Fruit fly (Drosophila melanogaster) whole organism, wandering third instar larva: Measurements from ENCODE around the gene CG17154.

ENCODE experiments used
- Abd-B ChIP-seq: fragments of >200 bp; optimal IDR thresholded peaks from 2 replicates; lab custom pipeline; 2017; ENCODE audit warnings: missing biosample characterization, missing genetic modification characterization
- CG32264 ChIP-seq: fragments of 200-800 bp; sonication (Bioruptor generic); optimal IDR thresholded peaks from 2 replicates; lab custom pipeline; 2016; ENCODE audit warnings: missing biosample characterization, missing genetic modification characterization
- CG9705 ChIP-seq: fragments of 200-800 bp; sonication (Bioruptor generic); optimal IDR thresholded peaks from 2 replicates; lab custom pipeline; 2018; ENCODE audit warnings: missing biosample characterization, mild to moderate bottlenecking, missing genetic modification characterization
- CrebA ChIP-seq: fragments of 200-800 bp; sonication (Bioruptor generic); optimal IDR thresholded peaks from 2 replicates; lab custom pipeline; 2016; ENCODE audit warnings: missing biosample characterization, mild to moderate bottlenecking, missing genetic modification characterization, borderline replicate concordance
- Dfd ChIP-seq: fragments of >200 bp; optimal IDR thresholded peaks from 2 replicates; lab custom pipeline; 2017; ENCODE audit warnings: missing biosample characterization, missing genetic modification characterization
- Dif ChIP-seq: fragments of 200-275, 200-300 bp; sonication (Bioruptor generic); optimal IDR thresholded peaks from 2 replicates; lab custom pipeline; 2018; ENCODE audit warnings: missing biosample characterization, missing genetic modification characterization; ENCODE audit not compliant: partially characterized antibody
- GATAd ChIP-seq: sonication (Bioruptor generic); optimal IDR thresholded peaks from 2 replicates; lab custom pipeline; 2016; ENCODE audit warnings: missing biosample characterization, missing genetic modification characterization
- HLH106 ChIP-seq: fragments of 200-800 bp; optimal IDR thresholded peaks from 3 replicates; lab custom pipeline; 2019; ENCODE audit warnings: missing biosample characterization, mild to moderate bottlenecking, missing genetic modification characterization, moderate library complexity
- Hnf4 ChIP-seq: fragments of 200-800 bp; sonication (Bioruptor generic); optimal IDR thresholded peaks from 2 replicates; lab custom pipeline; 2016; ENCODE audit warnings: missing biosample characterization, mild to moderate bottlenecking, missing genetic modification characterization
- Hr78 ChIP-seq: fragments of >200 bp; optimal IDR thresholded peaks from 2 replicates; lab custom pipeline; 2017; ENCODE audit warnings: missing biosample characterization, missing genetic modification characterization
- Hr83 ChIP-seq: fragments of 200-300 bp; sonication (Bioruptor generic); optimal IDR thresholded peaks from 2 replicates; lab custom pipeline; 2016; ENCODE audit warnings: missing biosample characterization, mild to moderate bottlenecking, missing genetic modification characterization, moderate library complexity; ENCODE audit not compliant: poor library complexity, severe bottlenecking
- Jra ChIP-seq: sonication (Bioruptor generic); optimal IDR thresholded peaks from 2 replicates; lab custom pipeline; 2016; ENCODE audit warnings: missing biosample characterization, missing genetic modification characterization
- Mio ChIP-seq: sonication (Bioruptor generic); optimal IDR thresholded peaks from 2 replicates; lab custom pipeline; 2016; ENCODE audit warnings: missing biosample characterization, missing genetic modification characterization
- Myc ChIP-seq: fragments of >200 bp; optimal IDR thresholded peaks from 2 replicates; lab custom pipeline; 2017
- N ChIP-seq: fragments of >200 bp; optimal IDR thresholded peaks from 2 replicates; lab custom pipeline; 2018; ENCODE audit warnings: missing biosample characterization, missing external identifiers, missing genetic modification characterization
- OdsH ChIP-seq: fragments of 200-800 bp; sonication (Bioruptor generic); optimal IDR thresholded peaks from 2 replicates; lab custom pipeline; 2016; ENCODE audit warnings: missing biosample characterization, mild to moderate bottlenecking, missing genetic modification characterization
- Rel ChIP-seq, 2 experiments: fragments of 200-800 bp; sonication (Bioruptor generic) in 1 of 2; optimal IDR thresholded peaks; 2 replicates in 1 of 2; 3 replicates in 1 of 2; lab custom pipeline; 2016 to 2019; ENCODE audit warnings: mild to moderate bottlenecking in 2 of 2, missing biosample characterization in 2 of 2, missing genetic modification characterization in 2 of 2, moderate library complexity in 1 of 2
- Sp1 ChIP-seq: fragments of 200-800 bp; sonication (Bioruptor generic); optimal IDR thresholded peaks from 3 replicates; lab custom pipeline; 2019; ENCODE audit warnings: missing biosample characterization, mild to moderate bottlenecking, missing genetic modification characterization, moderate library complexity
- Vsx2 ChIP-seq: fragments of 200-300, 225-300 bp; sonication (Bioruptor generic); optimal IDR thresholded peaks from 2 replicates; lab custom pipeline; 2018; ENCODE audit warnings: missing biosample characterization, missing genetic modification characterization; ENCODE audit not compliant: partially characterized antibody
- br ChIP-seq: fragments of 200-800 bp; sonication (Bioruptor generic); optimal IDR thresholded peaks from 2 replicates; lab custom pipeline; 2016; ENCODE audit warnings: missing biosample characterization, missing genetic modification characterization
- brk ChIP-seq: fragments of 200-800 bp; sonication (Bioruptor generic); optimal IDR thresholded peaks from 2 replicates; lab custom pipeline; 2016; ENCODE audit warnings: missing biosample characterization, mild to moderate bottlenecking, missing genetic modification characterization
- dl ChIP-seq, 2 experiments: fragments of 175-275, 200-275 bp in 1 of 2; fragments of 200-275 bp in 1 of 2; sonication (Bioruptor generic); optimal IDR thresholded peaks; lab custom pipeline; 2018; ENCODE audit warnings: mild to moderate bottlenecking in 2 of 2, missing biosample characterization in 2 of 2, missing genetic modification characterization in 2 of 2, moderate library complexity in 2 of 2; ENCODE audit not compliant: partially characterized antibody in 2 of 2, insufficient read depth in 1 of 2
- dmrt93B ChIP-seq: fragments of 200-800 bp; sonication (Bioruptor generic); optimal IDR thresholded peaks from 2 replicates; lab custom pipeline; 2018; ENCODE audit warnings: missing biosample characterization, mild to moderate bottlenecking, missing genetic modification characterization
- dsf ChIP-seq: sonication (Bioruptor generic); optimal IDR thresholded peaks from 2 replicates; lab custom pipeline; 2016; ENCODE audit warnings: missing biosample characterization, missing genetic modification characterization, borderline replicate concordance
- ey ChIP-seq: fragments of 200-800 bp; sonication (Bioruptor generic); optimal IDR thresholded peaks from 2 replicates; lab custom pipeline; 2016; ENCODE audit warnings: missing biosample characterization, missing genetic modification characterization
- foxo ChIP-seq, 2 experiments: fragments of 200-800 bp; sonication (Bioruptor generic); optimal IDR thresholded peaks; 2 replicates in 1 of 2; 3 replicates in 1 of 2; lab custom pipeline; 2016 to 2017; ENCODE audit warnings: missing biosample characterization in 2 of 2, missing genetic modification characterization in 2 of 2
- fru ChIP-seq: fragments of 200-800 bp; sonication (Bioruptor generic); optimal IDR thresholded peaks from 3 replicates; lab custom pipeline; 2016; ENCODE audit warnings: missing biosample characterization, mild to moderate bottlenecking, missing genetic modification characterization
- h ChIP-seq: fragments of 200-800 bp; sonication (Bioruptor generic); optimal IDR thresholded peaks from 3 replicates; lab custom pipeline; 2016; ENCODE audit warnings: missing biosample characterization, mild to moderate bottlenecking, missing genetic modification characterization
- jim ChIP-seq: fragments of 175-275, 200-325 bp; sonication (Bioruptor generic); optimal IDR thresholded peaks from 2 replicates; lab custom pipeline; 2016; ENCODE audit warnings: missing biosample characterization, mild to moderate bottlenecking, missing genetic modification characterization
- lola ChIP-seq: fragments of >200 bp; optimal IDR thresholded peaks from 2 replicates; lab custom pipeline; 2017; ENCODE audit warnings: missing biosample characterization, missing genetic modification characterization
- pan ChIP-seq: fragments of >200 bp; optimal IDR thresholded peaks from 2 replicates; lab custom pipeline; 2017
- psq ChIP-seq: fragments of 200-800 bp; sonication (Bioruptor generic); optimal IDR thresholded peaks from 3 replicates; lab custom pipeline; 2017; ENCODE audit warnings: missing biosample characterization, mild to moderate bottlenecking, missing genetic modification characterization, moderate library complexity
- rgr ChIP-seq: fragments of 200-800 bp; sonication (Bioruptor generic); optimal IDR thresholded peaks from 3 replicates; lab custom pipeline; 2016; ENCODE audit warnings: missing biosample characterization, mild to moderate bottlenecking, missing genetic modification characterization
- sage ChIP-seq: fragments of 200-800 bp; sonication (Bioruptor generic); optimal IDR thresholded peaks from 2 replicates; lab custom pipeline; 2016; ENCODE audit warnings: missing biosample characterization, mild to moderate bottlenecking, missing genetic modification characterization
- sv ChIP-seq: fragments of 200-800 bp; sonication (Bioruptor generic); optimal IDR thresholded peaks from 3 replicates; lab custom pipeline; 2016; ENCODE audit warnings: missing biosample characterization, missing genetic modification characterization
- tai ChIP-seq: sonication (Bioruptor generic); optimal IDR thresholded peaks from 2 replicates; lab custom pipeline; 2016; ENCODE audit warnings: missing biosample characterization, missing genetic modification characterization
- usp ChIP-seq: fragments of >200 bp; optimal IDR thresholded peaks from 2 replicates; lab custom pipeline; 2017; ENCODE audit warnings: missing biosample characterization, missing genetic modification characterization
- woc ChIP-seq: sonication (Bioruptor generic); optimal IDR thresholded peaks from 2 replicates; lab custom pipeline; 2016; ENCODE audit warnings: missing biosample characterization, mild to moderate bottlenecking, missing genetic modification characterization

The CG17154 gene

DNA sequence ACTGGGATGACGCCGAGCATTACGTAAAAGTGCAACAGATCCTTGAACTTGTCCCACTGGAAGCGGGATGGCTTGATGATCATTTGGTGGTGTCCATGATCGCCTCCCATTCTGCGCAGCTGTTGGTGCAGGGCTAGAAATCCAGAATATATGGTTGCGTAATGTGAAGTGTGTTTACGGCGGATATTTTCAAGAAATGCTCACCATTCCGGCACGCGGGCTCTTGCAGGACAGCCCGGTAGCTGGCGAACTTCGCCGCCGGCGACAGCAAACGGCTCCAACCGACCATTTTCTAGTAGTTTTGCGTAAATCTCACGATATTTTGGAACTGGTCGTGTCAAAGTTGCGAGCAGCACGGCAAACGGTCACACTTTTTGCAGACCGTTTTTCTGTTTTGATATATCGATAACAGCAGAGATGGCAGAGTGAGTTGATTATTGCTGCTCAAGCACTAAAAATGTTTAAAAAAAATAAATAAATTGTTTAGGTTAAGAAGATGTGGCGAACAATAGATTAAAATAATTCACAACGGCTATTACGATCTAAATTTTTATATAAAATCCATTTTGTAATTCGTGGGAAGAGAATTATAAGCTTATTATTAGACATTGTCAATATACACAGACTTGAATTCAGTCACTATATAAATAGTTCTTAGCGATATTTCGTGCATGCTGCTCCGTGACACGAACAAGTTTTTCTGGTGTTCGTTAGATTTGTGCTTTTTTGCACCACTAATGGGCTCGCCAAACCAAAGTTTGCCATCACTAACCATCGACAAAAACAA, 49.9 kb downstream of the CG17154 start, which contains the start of the genes ND-SGDH and RhoGAP68F:
TSS of gene ND-SGDH (minus strand) at position 472 of the 787 bp plus-strand sequence.
TSS of gene RhoGAP68F (plus strand) at position 756 of the 787 bp plus-strand sequence.
- TF ChIP-seq usp (GFP tag; lab: Kevin White, UChicago) (no peak), Hr78 (GFP tag; lab: Kevin White, UChicago) (no peak), dsf (peak; percentile 54), OdsH (GFP tag; lab: Kevin White, UChicago) (peak; percentile 69), Abd-B (GFP tag; lab: Kevin White, UChicago) (no peak), br (GFP tag; lab: Kevin White, UChicago) (peak; percentile 75), woc (peak; percentile 81), brk (GFP tag; lab: Kevin White, UChicago) (peak; percentile 59), CrebA (GFP tag; lab: Kevin White, UChicago) (no peak), jim (GFP tag; lab: Kevin White, UChicago) (no peak), HLH106 (tag; lab: Kevin White, UChicago) (peak; percentile 87), pan (lab: Kevin White, UChicago) (no peak), Rel (GFP tag; optimal IDR thresholded peaks at IDR 0.05; lab: Kevin White, UChicago) (no peak), Rel (tag; optimal IDR thresholded peaks at IDR 0.05; lab: Kevin White, UChicago) (peak; percentile 35), Sp1 (peak; percentile 76), tai (GFP tag; lab: Kevin White, UChicago) (peak; percentile 84), Hr83 (GFP tag; lab: Kevin White, UChicago) (peak; percentile 62), dmrt93B (peak; percentile 80), h (GFP tag; lab: Kevin White, UChicago) (peak; percentile 84), Dfd (GFP tag; lab: Kevin White, UChicago) (no peak), Dif (no peak), CG32264 (peak; percentile 32), foxo (GFP tag; optimal IDR thresholded peaks at IDR 0.05; lab: Kevin White, UChicago) (peak; percentile 57 to 86), CG9705 (GFP tag; lab: Kevin White, UChicago) (peak; percentile 77), Myc (lab: Kevin White, UChicago) (no peak), rgr (GFP tag; lab: Kevin White, UChicago) (peak; percentile 74), Hnf4 (GFP tag; lab: Kevin White, UChicago) (peak; percentile 75), Vsx2 (GFP tag; lab: Kevin White, UChicago) (no peak), dl (GFP tag; optimal IDR thresholded peaks at IDR 0.05; lab: Kevin White, UChicago; ENCODE audit: insufficient read depth in 1 of 2, partially characterized antibody in 2 of 2) (no peak), lola (GFP tag; lab: Kevin White, UChicago) (no peak), sv (GFP tag; lab: Kevin White, UChicago) (peak; percentile 61), psq (GFP tag; lab: Kevin White, UChicago) (peak; percentile 65), Mio (GFP tag; lab: Kevin White, UChicago) (no peak), ey (GFP tag; lab: Kevin White, UChicago) (peak; percentile 69), Jra (GFP tag; lab: Kevin White, UChicago) (peak; percentile 73), sage (GFP tag; lab: Kevin White, UChicago) (no peak), GATAd (peak; percentile 55), N (no peak), fru (GFP tag; lab: Kevin White, UChicago) (peak; percentile 79)
